Fruit fly (Drosophila melanogaster) Kc167 (cell line): Measurements from ENCODE around the gene bchs.

Experiments
- Myc ChIP-seq: fragments of >200 bp; optimal IDR thresholded peaks from 2 replicates; lab custom pipeline; 2017; ENCODE audit warnings: missing external identifiers
- h ChIP-seq: fragments of >200 bp; optimal IDR thresholded peaks from 3 replicates; lab custom pipeline; 2018; ENCODE audit warnings: missing external identifiers
- insv ChIP-seq: fragments of >200 bp; optimal IDR thresholded peaks from 3 replicates; lab custom pipeline; 2018; ENCODE audit warnings: missing external identifiers
- psq ChIP-seq: fragments of >200 bp; optimal IDR thresholded peaks from 2 replicates; lab custom pipeline; 2017; ENCODE audit warnings: missing external identifiers
- ttk ChIP-seq: sonication (Bioruptor generic); optimal IDR thresholded peaks from 2 replicates; lab custom pipeline; 2017; ENCODE audit warnings: missing external identifiers

DNA sequence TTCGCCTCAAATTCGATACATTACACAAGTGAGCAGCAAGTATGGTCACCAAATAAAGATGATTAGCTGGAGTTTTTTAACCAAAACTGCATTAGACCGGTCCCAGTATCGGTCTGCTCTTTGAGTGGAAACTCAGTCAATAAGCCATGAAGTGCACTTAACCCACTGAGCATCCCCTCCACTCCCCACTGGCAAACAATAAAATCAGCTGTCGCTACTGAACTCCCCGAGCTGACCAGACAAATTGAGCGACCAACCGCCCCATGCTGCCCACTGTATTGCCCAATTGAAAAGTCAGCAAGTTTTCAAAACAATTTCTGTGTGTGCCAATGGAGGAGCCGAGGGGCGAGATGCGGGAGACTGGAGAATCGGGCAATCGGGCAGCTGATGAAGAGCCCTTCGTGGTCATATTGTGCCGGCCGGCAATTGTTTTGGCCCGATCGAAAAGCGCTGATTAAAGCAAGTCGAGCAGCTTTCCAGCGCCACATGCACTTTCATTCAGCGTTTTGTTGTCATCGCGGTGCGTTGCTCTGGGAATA, 7.7 kb upstream of the bchs start:
- no peak for TF ChIP-seq h (lab: Kevin White, UChicago)
- no peak for TF ChIP-seq ttk (lab: Kevin White, UChicago)
- no peak for TF ChIP-seq psq
- no peak for TF ChIP-seq insv
- no peak for TF ChIP-seq Myc (lab: Kevin White, UChicago)
